Fruit fly (Drosophila melanogaster): Measurements from ENCODE around the gene Toll-9.

Gene Toll-9

dm6 chr3L:20399550-20400109 lies 33.1 kb upstream of the Toll-9 start (continued):
- TF ChIP-seq Asciz (GFP tag; optimal IDR thresholded peaks at IDR 0.05) (peak; percentile 88), lov (optimal IDR thresholded peaks at IDR 0.05) (no peak), lov (GFP tag; IDR thresholded peaks at IDR 0.05) (no peak), Neu2 (GFP tag; optimal IDR thresholded peaks at IDR 0.05; ENCODE audit: borderline replicate concordance) (no peak), CG14667 (GFP tag; IDR thresholded peaks at IDR 0.05) (peak; percentile 74), CG16779 (GFP tag; IDR thresholded peaks at IDR 0.05) (peak; percentile 66), CG6254 (GFP tag; optimal IDR thresholded peaks at IDR 0.05) (peak; percentile 55), CG13424 (tag; optimal IDR thresholded peaks at IDR 0.05) (peak; percentile 94)

- peak; percentile 69 for TF ChIP-seq CG30431 (GFP tag; optimal IDR thresholded peaks at IDR 0.05)
- no peak for TF ChIP-seq Lpt (GFP tag; optimal IDR thresholded peaks at IDR 0.05)
- peak; percentile 2 for TF ChIP-seq en (GFP tag; optimal IDR thresholded peaks at IDR 0.05)
- peak; percentile 69 for TF ChIP-seq Abd-B (GFP tag; optimal IDR thresholded peaks at IDR 0.05)
- TF ChIP-seq fd102C (GFP tag; optimal IDR thresholded peaks at IDR 0.05), result no peak
- TF ChIP-seq dmrt11E (tag; optimal IDR thresholded peaks at IDR 0.05), result peak; percentile 70
- peak; percentile 87 for TF ChIP-seq BtbVII (GFP tag; optimal IDR thresholded peaks at IDR 0.05)
- no peak for TF ChIP-seq Dref (GFP tag; IDR thresholded peaks at IDR 0.05)
- TF ChIP-seq Dek (tag; optimal IDR thresholded peaks at IDR 0.05), result peak; percentile 90
- peak; percentile 93 for TF ChIP-seq CG2678 (tag; optimal IDR thresholded peaks at IDR 0.05)
- peak; percentile 33 for TF ChIP-seq CG3065 (GFP tag; optimal IDR thresholded peaks at IDR 0.05)
- peak; percentile 72 for TF ChIP-seq CG9609 (GFP tag; optimal IDR thresholded peaks at IDR 0.05)
- no peak for TF ChIP-seq CG11560 (tag; IDR thresholded peaks at IDR 0.05)
- TF ChIP-seq GATAe (GFP tag; conservative IDR thresholded peaks at IDR 0.05), result 0 out of 2 replicates have a peak, but pooled peaks have one; percentile 11
- TF ChIP-seq CG17802 (tag; optimal IDR thresholded peaks at IDR 0.05), result peak; percentile 56
- TF ChIP-seq hb (GFP tag; IDR thresholded peaks at IDR 0.05; ENCODE audit: partially characterized antibody), result no peak
- peak; percentile 77 for TF ChIP-seq trem (tag; optimal IDR thresholded peaks at IDR 0.05)
- peak; percentile 89 for TF ChIP-seq lilli (GFP tag; optimal IDR thresholded peaks at IDR 0.05)
- TF ChIP-seq bsh (GFP tag; optimal IDR thresholded peaks at IDR 0.05), result peak; percentile 58 to 82
- peak; percentile 57 for TF ChIP-seq CG2202 (tag; optimal IDR thresholded peaks at IDR 0.05)
- TF ChIP-seq CG13123 (GFP tag; optimal IDR thresholded peaks at IDR 0.05), result peak; percentile 42
- peak; percentile 91 for TF ChIP-seq Ets65A (GFP tag)
- TF ChIP-seq CG3407 (GFP tag; optimal IDR thresholded peaks at IDR 0.05), result peak; percentile 82
- TF ChIP-seq esg (GFP tag; conservative IDR thresholded peaks at IDR 0.05), result peak; percentile 78
- TF ChIP-seq CG11247 (GFP tag; IDR thresholded peaks at IDR 0.05), result 0 out of 2 replicates have a peak, but pooled peaks have one; percentile 28
- TF ChIP-seq CG10979 (tag; optimal IDR thresholded peaks at IDR 0.05), result peak; percentile 87
- no peak for TF ChIP-seq hkb (optimal IDR thresholded peaks at IDR 0.05)
- peak; percentile 89 for TF ChIP-seq hkb (GFP tag; IDR thresholded peaks at IDR 0.05)
- no peak for TF ChIP-seq nerfin-2 (GFP tag; IDR thresholded peaks at IDR 0.05; ENCODE audit: partially characterized antibody)
- TF ChIP-seq CG15073 (GFP tag; optimal IDR thresholded peaks at IDR 0.05), result no peak
- peak; percentile 71 for TF ChIP-seq bab2 (GFP tag; optimal IDR thresholded peaks at IDR 0.05)
- peak; percentile 74 for TF ChIP-seq HmgZ (tag; optimal IDR thresholded peaks at IDR 0.05)
- TF ChIP-seq CHES-1-like (GFP tag; optimal IDR thresholded peaks at IDR 0.05), result peak; percentile 50
- TF ChIP-seq CG8359 (GFP tag; optimal IDR thresholded peaks at IDR 0.05; ENCODE audit: borderline replicate concordance), result peak; percentile 29
- peak; percentile 83 for TF ChIP-seq sisA (GFP tag; IDR thresholded peaks at IDR 0.05)
- TF ChIP-seq Ada2b (GFP tag; IDR thresholded peaks at IDR 0.05), result peak; percentile 72
- TF ChIP-seq CG5180 (GFP tag; optimal IDR thresholded peaks at IDR 0.05), result peak; percentile 74
- TF ChIP-seq abd-A (tag; optimal IDR thresholded peaks at IDR 0.05), result peak; percentile 87
Observed at dm6 chr3L:20398243-20399222, 32.0 kb upstream of the Toll-9 start.

Measured in whole organism, embryonic.